Worm (Caenorhabditis elegans) whole organism, L1 larva: ENCODE data around the gene lin-66.
A peak's percentile ranks its signal among the peaks of the same experiment; 100 is the strongest.

Source experiments
- Y116A8C.19 ChIP-seq: sonication (generic microtip); optimal IDR thresholded peaks from 2 replicates; lab custom pipeline; 2016; ENCODE audit warnings: missing compliant biosample characterization, missing genetic modification characterization, borderline replicate concordance
- blmp-1 ChIP-seq: fragments of 150-350 bp; optimal IDR thresholded peaks from 2 replicates; lab custom pipeline; 2014; ENCODE audit warnings: missing biosample characterization, missing genetic modification characterization
- efl-1 ChIP-seq, 4 experiments: fragments of 150-350 bp; optimal IDR thresholded peaks in 3 of 4; peaks in 1 of 4; 1 replicate in 1 of 4; 2 replicates in 3 of 4; lab custom pipeline; 2014; ENCODE audit warnings: missing biosample characterization in 2 of 4, missing genetic modification characterization in 2 of 4, missing genetic modification reagents in 2 of 4
- elt-2 ChIP-seq: sonication (generic microtip); optimal IDR thresholded peaks from 2 replicates; lab custom pipeline; 2016; ENCODE audit warnings: missing genetic modification characterization, mild to moderate bottlenecking, inconsistent platforms, missing compliant biosample characterization, missing genetic modification reagents
- hlh-17 ChIP-seq: fragments of 200-800 bp; sonication (Bioruptor generic); optimal IDR thresholded peaks from 2 replicates; lab custom pipeline; 2018; ENCODE audit warnings: missing genetic modification characterization, mild to moderate bottlenecking, missing compliant biosample characterization, moderate library complexity, borderline replicate concordance
- irx-1 ChIP-seq: sonication (generic microtip); optimal IDR thresholded peaks from 2 replicates; lab custom pipeline; 2016; ENCODE audit warnings: missing genetic modification characterization, missing compliant biosample characterization
- lin-39 ChIP-seq: fragments of 150-350 bp; optimal IDR thresholded peaks from 2 replicates; lab custom pipeline; 2014; ENCODE audit warnings: missing biosample characterization, missing genetic modification reagents, missing genetic modification characterization
- nhr-76 ChIP-seq: sonication (generic microtip); optimal IDR thresholded peaks from 2 replicates; lab custom pipeline; 2017; ENCODE audit warnings: missing biosample characterization, missing genetic modification characterization
- sox-4 ChIP-seq: sonication (generic microtip); optimal IDR thresholded peaks from 2 replicates; lab custom pipeline; 2016; ENCODE audit warnings: missing genetic modification characterization, missing compliant biosample characterization
- tlp-1 ChIP-seq: fragments of 150-350 bp; optimal IDR thresholded peaks from 2 replicates; lab custom pipeline; 2014; ENCODE audit warnings: missing biosample characterization, missing genetic modification characterization
- unc-98 ChIP-seq: fragments of 200-800 bp; sonication (Bioruptor generic); IDR thresholded peaks from 2 replicates; pipeline ENCODE4 v1.3.6; 2022; ENCODE audit warnings: missing genetic modification characterization, missing compliant biosample characterization

Gene lin-66

ce11 chrIV:13940847-13941246 lies 53.0 kb downstream of the lin-66 start:
- TF ChIP-seq lin-39 (tag; lab: Kevin White, UChicago) (no peak), elt-2 (tag; lab: Kevin White, UChicago) (peak; percentile 51)

- no peak for TF ChIP-seq hlh-17
- TF ChIP-seq sox-4 (tag; lab: Kevin White, UChicago): no peak
- TF ChIP-seq Y116A8C.19: no peak
- no peak for TF ChIP-seq blmp-1
- no peak for TF ChIP-seq irx-1 (tag; lab: Kevin White, UChicago)
- TF ChIP-seq tlp-1 (tag; lab: Kevin White, UChicago): no peak
- TF ChIP-seq nhr-76 (tag; lab: Kevin White, UChicago): no peak
- TF ChIP-seq efl-1 (optimal IDR thresholded peaks at IDR 0.05; lab: Kevin White, UChicago): no peak
- no peak for TF ChIP-seq efl-1 (GFP tag; optimal IDR thresholded peaks at IDR 0.05 in 1 of 2; lab: Kevin White, UChicago)
- no peak for TF ChIP-seq unc-98 (GFP tag; lab: Robert Waterston, UW)
Observed at ce11 chrIV:13941640-13942039, 53.8 kb downstream of the lin-66 start.
